Fruit fly (Drosophila melanogaster): ENCODE results near the gene ND-75.

Gene ND-75

dm6 chrX:8273799-8274484, 22.5 kb upstream of the ND-75 start, which contains the start of gene CG15343 (continued):
- 0 out of 2 replicates have a peak, but pooled peaks have one; percentile 23 for TF ChIP-seq H2.0 (GFP tag; IDR thresholded peaks at IDR 0.05)
- TF ChIP-seq bowl (GFP tag; IDR thresholded peaks at IDR 0.05) = no peak
- peak; percentile 15; the same call in 1 of the 2 replicates for TF ChIP-seq onecut (GFP tag; IDR thresholded peaks at IDR 0.05)
- peak; percentile 13 for TF ChIP-seq Fer3 (tag; optimal IDR thresholded peaks at IDR 0.05)
- TF ChIP-seq insv (GFP tag; optimal IDR thresholded peaks at IDR 0.05) = no peak
- TF ChIP-seq chm (GFP tag; IDR thresholded peaks at IDR 0.05) = no peak
- TF ChIP-seq CG8765 (GFP tag; IDR thresholded peaks at IDR 0.05) = no peak
- no peak for TF ChIP-seq TFAM (GFP tag; optimal IDR thresholded peaks at IDR 0.05)
- no peak for TF ChIP-seq Dp (GFP tag; optimal IDR thresholded peaks at IDR 0.05)
- TF ChIP-seq Pdp1 (GFP tag; optimal IDR thresholded peaks at IDR 0.05) = peak; percentile 5 to 42
- no peak for TF ChIP-seq CG34224 (GFP tag; IDR thresholded peaks at IDR 0.05; ENCODE audit: partially characterized antibody)
- peak; percentile 32; the same call in 1 of the 2 replicates for TF ChIP-seq CG6272 (GFP tag; IDR thresholded peaks at IDR 0.05)
- no peak for TF ChIP-seq CG17912 (GFP tag; optimal IDR thresholded peaks at IDR 0.05)
- no peak for TF ChIP-seq pan (optimal IDR thresholded peaks at IDR 0.05)
- TF ChIP-seq pan (GFP tag; optimal IDR thresholded peaks at IDR 0.05 in 1 of 2, IDR thresholded peaks at IDR 0.05 in 1 of 2) = peak in 1 of 2 experiments; percentile 44
- peak; percentile 1 for TF ChIP-seq NfI (GFP tag; optimal IDR thresholded peaks at IDR 0.05)
- peak; percentile 62 for TF ChIP-seq CG9932 (GFP tag; IDR thresholded peaks at IDR 0.05)
- TF ChIP-seq CG18476 (GFP tag; optimal IDR thresholded peaks at IDR 0.05) = no peak
- TF ChIP-seq Dip3 (GFP tag; optimal IDR thresholded peaks at IDR 0.05) = no peak
- no peak for TF ChIP-seq D19B (GFP tag; optimal IDR thresholded peaks at IDR 0.05)
- TF ChIP-seq CG6175 (GFP tag; IDR thresholded peaks at IDR 0.05) = no peak
- TF ChIP-seq Opbp (GFP tag; IDR thresholded peaks at IDR 0.05; ENCODE audit: partially characterized antibody) = peak; percentile 42; the same call in 1 of the 3 replicates
- no peak for TF ChIP-seq CG18764 (GFP tag; optimal IDR thresholded peaks at IDR 0.05)
- peak; percentile 45 for TF ChIP-seq CG11504 (tag; optimal IDR thresholded peaks at IDR 0.05)
- no peak for TF ChIP-seq CG12942 (GFP tag; optimal IDR thresholded peaks at IDR 0.05)
- TF ChIP-seq Ravus (GFP tag; IDR thresholded peaks at IDR 0.05) = no peak
- no peak for TF ChIP-seq ewg (GFP tag; optimal IDR thresholded peaks at IDR 0.05)
- no peak for TF ChIP-seq tio (GFP tag; optimal IDR thresholded peaks at IDR 0.05)
- no peak for TF ChIP-seq CG3407 (GFP tag; optimal IDR thresholded peaks at IDR 0.05)
- TF ChIP-seq Xbp1 (GFP tag; optimal IDR thresholded peaks at IDR 0.05) = peak; percentile 49
- no peak for TF ChIP-seq Dfd (GFP tag; optimal IDR thresholded peaks at IDR 0.05)
- TF ChIP-seq ems (GFP tag; optimal IDR thresholded peaks at IDR 0.05) = peak; percentile 25
- peak; percentile 24 for TF ChIP-seq nmo (GFP tag; optimal IDR thresholded peaks at IDR 0.05)
- TF ChIP-seq Kr (GFP tag; optimal IDR thresholded peaks at IDR 0.05) = no peak
- no peak for TF ChIP-seq knrl (GFP tag; IDR thresholded peaks at IDR 0.05; ENCODE audit: partially characterized antibody)
- no peak for TF ChIP-seq D (optimal IDR thresholded peaks at IDR 0.05)
- no peak for TF ChIP-seq D (GFP tag; optimal IDR thresholded peaks at IDR 0.05)
- peak; percentile 74 for TF ChIP-seq slbo (GFP tag; IDR thresholded peaks at IDR 0.05)
- peak; percentile 17 for TF ChIP-seq Sox102F (GFP tag; optimal IDR thresholded peaks at IDR 0.05)
- peak; percentile 4 for TF ChIP-seq CG10209 (GFP tag; optimal IDR thresholded peaks at IDR 0.05)
- no peak for TF ChIP-seq YL-1 (GFP tag; optimal IDR thresholded peaks at IDR 0.05)
- TF ChIP-seq ERR (GFP tag; optimal IDR thresholded peaks at IDR 0.05) = no peak
- peak; percentile 11; the same call in 1 of the 2 replicates for TF ChIP-seq sisA (GFP tag; IDR thresholded peaks at IDR 0.05)
- TF ChIP-seq mam (GFP tag; optimal IDR thresholded peaks at IDR 0.05) = peak; percentile 57
- peak; percentile 15 for TF ChIP-seq CG13624 (GFP tag; optimal IDR thresholded peaks at IDR 0.05)
- TF ChIP-seq sima (GFP tag; optimal IDR thresholded peaks at IDR 0.05) = no peak
- TF ChIP-seq Spps (tag; optimal IDR thresholded peaks at IDR 0.05) = no peak
- TF ChIP-seq phol (tag; optimal IDR thresholded peaks at IDR 0.05) = peak; percentile 4
- 0 out of 2 replicates have a peak, but pooled peaks have one; percentile 10 for TF ChIP-seq CG11085 (GFP tag; IDR thresholded peaks at IDR 0.05)
- TF ChIP-seq ab (GFP tag; optimal IDR thresholded peaks at IDR 0.05) = no peak
